3 worm cellular contexts compared by ENCODE assay signal in the genomic region with DNA sequence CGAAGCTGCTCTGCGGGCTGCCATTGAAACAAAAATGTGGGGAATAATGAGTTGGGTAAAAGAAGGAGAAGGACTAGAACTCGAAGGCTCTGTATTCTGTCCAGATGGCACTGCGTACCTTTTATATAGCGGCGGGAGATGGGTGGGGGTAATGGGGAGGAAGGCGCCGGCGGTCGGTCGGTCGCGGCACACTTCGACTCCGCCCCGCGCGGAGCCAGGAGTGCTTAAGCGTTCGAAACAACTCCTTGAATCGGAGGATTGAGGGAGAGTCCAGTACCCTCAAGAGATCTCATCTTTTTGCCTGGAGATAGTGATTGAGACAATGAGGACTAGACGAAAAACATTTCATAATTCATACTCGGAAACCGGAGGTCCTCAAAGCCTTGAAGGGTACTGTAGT.
TF ChIP-seq lines count a peak whose summit lies in the region.

Gene abu-14, minus strand, starts transcription at position 81 of the 400 bp plus-strand sequence.

TF ChIP-seq in whole organism, L4 larva, 104 proteins besides CTCF, POLR2A, EP300 and RAD21:
- TF ChIP-seq unc-130 (GFP tag; optimal IDR thresholded peaks at IDR 0.05; lab: Kevin White, UChicago), result no peak
- TF ChIP-seq egl-43 (GFP tag; IDR thresholded peaks at IDR 0.05; lab: Robert Waterston, UW), result 0 out of 2 replicates have a peak, but pooled peaks have one; percentile 6
- TF ChIP-seq set-16 (GFP tag; IDR thresholded peaks at IDR 0.05; lab: Robert Waterston, UW), result peak; percentile 86
- TF ChIP-seq lsy-2 (tag; optimal IDR thresholded peaks at IDR 0.05; lab: Kevin White, UChicago), result no peak
- no peak for TF ChIP-seq nhr-76 (tag; optimal IDR thresholded peaks at IDR 0.05; lab: Kevin White, UChicago)

TF ChIP-seq in whole organism, early embryonic, 17 proteins besides CTCF, POLR2A, EP300 and RAD21:
- TF ChIP-seq scrt-1 (GFP tag; IDR thresholded peaks at IDR 0.05; lab: Robert Waterston, UW) (peak; percentile 19; the same call in 1 of the 2 replicates), hnd-1 (tag; optimal IDR thresholded peaks at IDR 0.05; lab: Kevin White, UChicago) (no peak), tra-4 (tag; optimal IDR thresholded peaks at IDR 0.05; lab: Kevin White, UChicago) (no peak)

TF ChIP-seq in whole organism, young adult, 124 proteins besides CTCF, POLR2A, EP300 and RAD21:
- peak; percentile 89 for TF ChIP-seq zfh-2 (GFP tag; conservative IDR thresholded peaks at IDR 0.05; lab: Robert Waterston, UW)
- no peak for TF ChIP-seq dpff-1 (tag; optimal IDR thresholded peaks at IDR 0.05; lab: Kevin White, UChicago)
- TF ChIP-seq egrh-3 (GFP tag; IDR thresholded peaks at IDR 0.05; lab: Robert Waterston, UW), result peak; percentile 54; the same call in 1 of the 2 replicates
TF ChIP-seq in whole organism, young adult: peak in this region for 2.
